Worm (Caenorhabditis elegans): ENCODE data around the gene str-240.

DNA sequence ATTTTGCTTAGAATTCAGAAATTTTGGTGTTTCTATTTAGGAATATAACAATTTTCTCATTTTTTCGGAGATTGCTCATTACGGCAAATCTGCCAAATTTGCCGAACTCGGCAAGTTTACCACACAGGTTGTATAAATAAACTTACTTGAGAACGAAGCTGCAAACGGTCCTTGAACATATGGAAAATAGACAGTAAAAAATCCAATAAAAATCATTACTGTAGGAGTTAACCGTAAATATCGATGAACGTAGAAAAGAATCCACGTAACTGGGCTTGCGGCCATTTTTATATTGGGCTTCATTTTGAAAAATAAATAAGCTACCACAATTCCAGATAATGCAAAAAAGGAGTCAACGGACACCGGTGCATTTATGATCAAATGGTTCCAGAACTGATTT lies 18.5 kb upstream of the str-240 start:
- TF ChIP-seq ref-2 (tag; optimal IDR thresholded peaks at IDR 0.05) (no peak), tbx-2 (tag; optimal IDR thresholded peaks at IDR 0.05) (no peak), fax-1 (tag; optimal IDR thresholded peaks at IDR 0.05) (no peak), nfya-1 (tag; optimal IDR thresholded peaks at IDR 0.05) (no peak), unc-86 (tag; optimal IDR thresholded peaks at IDR 0.05) (no peak), fkh-10 (GFP tag; optimal IDR thresholded peaks at IDR 0.05) (no peak), ceh-18 (tag; optimal IDR thresholded peaks at IDR 0.05) (no peak)
